Worm (Caenorhabditis elegans): ENCODE data around the gene srt-3.
"Not testable (repeated sequence)": the region's sequence is repeated elsewhere in the genome, so short reads cannot be mapped to it uniquely, and the experiment has no call there.

DNA sequence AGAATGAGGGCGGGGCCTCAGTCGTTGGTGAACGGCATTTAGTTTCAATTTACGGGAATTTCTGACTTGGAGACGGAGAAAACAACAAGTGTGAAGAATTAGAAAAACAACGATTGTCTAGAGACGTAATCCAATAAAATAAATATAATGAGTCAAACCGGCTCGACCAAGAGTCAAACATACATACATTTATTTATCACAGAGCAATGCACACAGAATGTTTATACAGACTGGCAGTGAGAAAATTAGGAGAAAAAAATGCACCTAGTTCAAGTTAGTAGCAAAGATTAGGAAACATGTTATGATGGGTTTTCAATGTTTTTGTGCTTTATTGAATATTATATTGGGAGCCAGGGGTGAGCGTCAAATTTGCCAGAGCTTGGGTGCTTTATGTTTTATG, 18.7 kb upstream of the srt-3 start, which contains the start of gene srt-20:
- not testable (repeated sequence) for TF ChIP-seq madf-10 (tag; optimal IDR thresholded peaks at IDR 0.05); ceh-91 (GFP tag; IDR thresholded peaks at IDR 0.05); F33H1.4 (GFP tag; IDR thresholded peaks at IDR 0.05); ama-1 (optimal IDR thresholded peaks at IDR 0.05); ama-1 (GFP tag; optimal IDR thresholded peaks at IDR 0.05); unc-62 (GFP tag; optimal IDR thresholded peaks at IDR 0.05); hsf-1 (GFP tag; IDR thresholded peaks at IDR 0.05); pha-4 (tag; optimal IDR thresholded peaks at IDR 0.05); him-1 (tag; optimal IDR thresholded peaks at IDR 0.05); mcd-1 (GFP tag; IDR thresholded peaks at IDR 0.05); rcor-1 (GFP tag; IDR thresholded peaks at IDR 0.05)
